Fruit fly (Drosophila melanogaster) S2 (cell line): Measurements from ENCODE around the gene CG34258.

Experiments used
- CG8478 ChIP-seq: fragments of >200 bp; optimal IDR thresholded peaks from 2 replicates; lab custom pipeline; 2018
- CTCF ChIP-seq, 2 experiments: fragments of >200 bp; optimal IDR thresholded peaks; 2 replicates each; lab custom pipeline; 2018

DNA sequence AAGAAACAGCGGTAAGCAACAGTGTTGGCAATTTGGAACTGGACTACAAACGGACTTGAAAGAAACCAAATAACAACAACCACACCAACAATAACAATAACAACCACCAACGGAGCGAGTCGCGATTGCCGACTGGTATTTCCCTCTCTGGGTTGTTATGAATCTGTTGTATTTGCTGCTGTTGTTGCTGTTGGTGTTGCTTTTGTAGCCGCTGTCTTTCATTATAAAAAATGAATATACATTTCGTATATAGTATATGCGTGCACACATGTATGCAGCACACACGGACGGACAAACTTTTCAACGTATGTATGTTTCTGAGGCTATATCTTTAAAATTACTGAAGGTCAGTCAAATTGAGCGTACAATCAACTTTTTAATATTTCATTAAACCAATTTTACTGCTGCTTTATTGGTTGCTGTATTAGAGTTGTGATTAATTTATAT lies 48.3 kb downstream of the CG34258 start:
- TF ChIP-seq CG8478 = no peak
- TF ChIP-seq CTCF (optimal IDR thresholded peaks at IDR 0.05; lab: Kevin White, UChicago) = no peak
